Worm (Caenorhabditis elegans): ENCODE results near the gene mig-15.

Gene mig-15

DNA sequence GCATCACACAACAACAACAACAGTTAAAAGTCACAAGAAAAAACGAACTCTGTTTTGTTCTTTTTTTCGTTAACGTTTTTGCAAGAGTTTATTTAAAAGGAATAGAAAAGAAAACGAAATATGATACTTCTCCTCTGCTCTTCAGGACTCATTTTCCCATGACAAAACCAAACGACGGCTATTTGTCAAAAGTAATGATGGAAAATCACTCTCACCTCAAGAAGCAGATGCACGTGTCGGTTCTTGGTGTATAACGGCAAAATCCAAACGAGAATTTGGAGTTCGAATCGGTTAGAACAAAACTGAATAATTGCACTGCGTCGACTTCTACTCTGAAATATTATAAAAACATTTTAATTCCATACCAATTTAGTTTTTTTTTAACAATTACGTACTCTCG, 51.5 kb downstream of the mig-15 start:
- TF ChIP-seq C34F6.9 (tag; optimal IDR thresholded peaks at IDR 0.05) (peak; percentile 8), R02D3.7 (tag; optimal IDR thresholded peaks at IDR 0.05) (no peak)

DNA sequence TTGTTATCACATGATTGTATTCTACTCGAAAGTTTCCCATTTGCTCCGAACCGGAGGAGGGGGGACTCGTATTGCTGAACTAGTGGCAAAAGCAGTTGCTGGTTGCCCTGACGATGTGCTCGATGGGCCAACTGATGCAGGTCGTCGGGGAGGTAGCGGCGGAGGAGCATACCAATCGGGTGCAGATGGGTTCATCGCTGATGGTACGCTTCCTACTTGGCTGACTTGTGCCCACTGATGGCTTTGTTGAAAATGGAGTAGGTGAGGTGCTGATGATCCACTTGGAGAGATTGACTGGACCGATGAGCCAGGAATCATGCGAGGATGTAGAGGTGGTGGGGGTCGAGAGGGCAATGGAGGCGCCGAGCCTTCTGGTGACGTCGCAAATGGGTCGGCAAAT, 54.9 kb downstream of the mig-15 start:
- TF ChIP-seq fos-1 (tag; optimal IDR thresholded peaks at IDR 0.05) (no peak), ama-1 (optimal IDR thresholded peaks at IDR 0.05) (no peak), ZK546.5 (tag; optimal IDR thresholded peaks at IDR 0.05) (no peak), sma-3 (GFP tag; optimal IDR thresholded peaks at IDR 0.05) (no peak), dmd-4 (tag; optimal IDR thresholded peaks at IDR 0.05) (no peak), nhr-77 (tag; optimal IDR thresholded peaks at IDR 0.05) (no peak), nhr-237 (tag; optimal IDR thresholded peaks at IDR 0.05) (no peak)

DNA sequence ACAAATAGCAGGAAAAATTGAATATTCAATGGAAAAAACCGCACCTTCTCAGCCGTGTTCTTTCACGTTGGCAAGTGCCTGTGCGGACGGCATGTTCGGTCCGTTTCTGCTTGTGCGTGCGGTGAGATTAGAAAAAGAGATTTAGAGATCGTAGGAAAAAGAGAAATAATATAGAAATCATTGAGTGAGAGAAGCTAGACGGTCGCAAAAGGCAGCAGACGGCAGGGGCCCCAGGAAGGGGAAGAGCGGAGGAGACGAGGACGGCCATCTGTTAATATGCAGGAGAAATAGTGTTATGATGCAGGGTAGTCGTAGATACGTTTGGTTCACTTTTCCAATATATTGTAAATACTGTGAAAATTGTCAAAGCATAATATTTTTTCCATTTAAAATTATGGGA, 55.9 kb downstream of the mig-15 start, which contains the start of gene Y49A10A.2:
TSS of gene Y49A10A.2 (minus strand) at position 109 of the 400 bp plus-strand sequence.
- TF ChIP-seq ztf-1 (GFP tag; conservative IDR thresholded peaks at IDR 0.05) (no peak), zag-1 (tag; optimal IDR thresholded peaks at IDR 0.05) (no peak), mab-5 (tag; optimal IDR thresholded peaks at IDR 0.05) (no peak), sem-4 (tag; optimal IDR thresholded peaks at IDR 0.05) (no peak), nhr-25 (tag; optimal IDR thresholded peaks at IDR 0.05) (no peak), lin-39 (tag; optimal IDR thresholded peaks at IDR 0.05) (no peak), ZK546.5 (tag; optimal IDR thresholded peaks at IDR 0.05) (no peak), F13H6.1 (tag; optimal IDR thresholded peaks at IDR 0.05) (peak; percentile 40), C34F6.9 (tag; optimal IDR thresholded peaks at IDR 0.05) (peak; percentile 38), aly-2 (tag; optimal IDR thresholded peaks at IDR 0.05) (no peak), unc-55 (GFP tag; optimal IDR thresholded peaks at IDR 0.05) (peak; percentile 52), gmeb-1 (tag; optimal IDR thresholded peaks at IDR 0.05) (no peak), nhr-6 (tag; optimal IDR thresholded peaks at IDR 0.05) (no peak), sma-9 (GFP tag; optimal IDR thresholded peaks at IDR 0.05) (peak; percentile 21), sma-9 (tag; optimal IDR thresholded peaks at IDR 0.05) (no peak), peb-1 (tag; optimal IDR thresholded peaks at IDR 0.05) (peak; percentile 31)

All from whole organism, L2 larva.